Worm (Caenorhabditis elegans): ENCODE data around the gene ZC53.1.
A peak's percentile ranks its signal among the peaks of the same experiment; 100 is the strongest.

The ZC53.1 gene

ce11 chrX:1888445-1889035 lies 24.6 kb downstream of the ZC53.1 start (continued):
- TF ChIP-seq ztf-11 (tag; optimal IDR thresholded peaks at IDR 0.05), result no peak
- peak; percentile 85 for TF ChIP-seq tbx-2 (tag; optimal IDR thresholded peaks at IDR 0.05)
- TF ChIP-seq fkh-2 (tag; optimal IDR thresholded peaks at IDR 0.05), result no peak
- TF ChIP-seq mdl-1 (tag; optimal IDR thresholded peaks at IDR 0.05), result no peak
- TF ChIP-seq lin-39 (tag; optimal IDR thresholded peaks at IDR 0.05), result peak; percentile 16
- no peak for TF ChIP-seq nhr-12 (tag; optimal IDR thresholded peaks at IDR 0.05)
- TF ChIP-seq snpc-4 (tag; optimal IDR thresholded peaks at IDR 0.05), result peak; percentile 64
- TF ChIP-seq mml-1 (tag; optimal IDR thresholded peaks at IDR 0.05), result no peak
- peak; percentile 67 for TF ChIP-seq jun-1 (tag; optimal IDR thresholded peaks at IDR 0.05)
- peak; percentile 38 for TF ChIP-seq nfya-1 (tag; optimal IDR thresholded peaks at IDR 0.05; ENCODE audit: insufficient read depth)
- peak; percentile 27 for TF ChIP-seq pha-4 (tag; optimal IDR thresholded peaks at IDR 0.05)
- TF ChIP-seq nhr-28 (tag; optimal IDR thresholded peaks at IDR 0.05), result no peak
- TF ChIP-seq nhr-77 (tag; optimal IDR thresholded peaks at IDR 0.05), result no peak
- TF ChIP-seq nhr-25 (tag; optimal IDR thresholded peaks at IDR 0.05), result no peak

ce11 chrX:1880665-1881064 lies 32.5 kb downstream of the ZC53.1 start:
- TF ChIP-seq elt-2 (tag; optimal IDR thresholded peaks at IDR 0.05), result peak; percentile 20
- TF ChIP-seq nhr-77 (tag; optimal IDR thresholded peaks at IDR 0.05), result peak; percentile 32
- peak; percentile 72 for TF ChIP-seq pha-4 (tag; optimal IDR thresholded peaks at IDR 0.05)
- TF ChIP-seq nhr-11 (tag; optimal IDR thresholded peaks at IDR 0.05), result no peak
- no peak for TF ChIP-seq fos-1 (tag; optimal IDR thresholded peaks at IDR 0.05)
- TF ChIP-seq eor-1 (tag; optimal IDR thresholded peaks at IDR 0.05), result peak in 1 of 2 experiments; percentile 35
- peak; percentile 97 for TF ChIP-seq hmg-11 (tag; optimal IDR thresholded peaks at IDR 0.05)
- no peak for TF ChIP-seq ceh-9 (tag; optimal IDR thresholded peaks at IDR 0.05)
- no peak for TF ChIP-seq nhr-28 (tag; optimal IDR thresholded peaks at IDR 0.05)
- TF ChIP-seq tbx-2 (tag; optimal IDR thresholded peaks at IDR 0.05), result peak; percentile 65
- TF ChIP-seq nfya-1 (tag; optimal IDR thresholded peaks at IDR 0.05; ENCODE audit: insufficient read depth), result peak; percentile 47
- TF ChIP-seq nhr-23 (tag; optimal IDR thresholded peaks at IDR 0.05), result no peak
- TF ChIP-seq zag-1 (tag; optimal IDR thresholded peaks at IDR 0.05), result no peak
- TF ChIP-seq jun-1 (tag; optimal IDR thresholded peaks at IDR 0.05), result peak; percentile 14
- no peak for TF ChIP-seq nhr-25 (tag; optimal IDR thresholded peaks at IDR 0.05)
- peak; percentile 40 for TF ChIP-seq snpc-4 (tag; optimal IDR thresholded peaks at IDR 0.05)
- no peak for TF ChIP-seq lin-15B (tag; optimal IDR thresholded peaks at IDR 0.05)
- peak; percentile 24 for TF ChIP-seq ceh-82 (tag; optimal IDR thresholded peaks at IDR 0.05)
- TF ChIP-seq mml-1 (tag; optimal IDR thresholded peaks at IDR 0.05), result no peak
- TF ChIP-seq pqm-1 (tag; optimal IDR thresholded peaks at IDR 0.05), result peak; percentile 15
- no peak for TF ChIP-seq nhr-237 (tag; optimal IDR thresholded peaks at IDR 0.05)
- TF ChIP-seq ceh-28 (tag; optimal IDR thresholded peaks at IDR 0.05), result peak; percentile 48
- TF ChIP-seq R02D3.7 (tag; optimal IDR thresholded peaks at IDR 0.05), result no peak
- peak; percentile 29 for TF ChIP-seq skn-1 (tag; optimal IDR thresholded peaks at IDR 0.05)
- TF ChIP-seq lin-39 (tag; optimal IDR thresholded peaks at IDR 0.05), result no peak
- no peak for TF ChIP-seq ztf-11 (tag; optimal IDR thresholded peaks at IDR 0.05)
- TF ChIP-seq ama-1 (optimal IDR thresholded peaks at IDR 0.05), result no peak
- TF ChIP-seq lsy-12 (tag; optimal IDR thresholded peaks at IDR 0.05), result peak; percentile 72
- no peak for TF ChIP-seq egl-5 (tag; optimal IDR thresholded peaks at IDR 0.05)
- TF ChIP-seq sea-2 (GFP tag; optimal IDR thresholded peaks at IDR 0.05), result no peak
- no peak for TF ChIP-seq elt-3 (tag; optimal IDR thresholded peaks at IDR 0.05)

ce11 chrX:1870991-1871390 lies 42.2 kb downstream of the ZC53.1 start:
- TF ChIP-seq ceh-28 (tag; optimal IDR thresholded peaks at IDR 0.05), result peak; percentile 14
- no peak for TF ChIP-seq ama-1 (optimal IDR thresholded peaks at IDR 0.05)
- TF ChIP-seq pha-4 (tag; optimal IDR thresholded peaks at IDR 0.05), result peak; percentile 86
- TF ChIP-seq lin-39 (tag; optimal IDR thresholded peaks at IDR 0.05), result no peak
- TF ChIP-seq nfya-1 (tag; optimal IDR thresholded peaks at IDR 0.05; ENCODE audit: insufficient read depth), result peak; percentile 99

ce11 chrX:1864946-1865345 lies 48.2 kb downstream of the ZC53.1 start, which contains the start of gene tbx-41:
Gene tbx-41, plus strand, starts transcription at chrX:1865246.
- no peak for TF ChIP-seq fkh-2 (tag; optimal IDR thresholded peaks at IDR 0.05)
- no peak for TF ChIP-seq egl-27 (tag; optimal IDR thresholded peaks at IDR 0.05)
- no peak for TF ChIP-seq nfya-1 (tag; optimal IDR thresholded peaks at IDR 0.05; ENCODE audit: insufficient read depth)
- TF ChIP-seq lsy-12 (tag; optimal IDR thresholded peaks at IDR 0.05), result no peak
- TF ChIP-seq ZK546.5 (tag; optimal IDR thresholded peaks at IDR 0.05), result no peak
- no peak for TF ChIP-seq fos-1 (tag; optimal IDR thresholded peaks at IDR 0.05)
- no peak for TF ChIP-seq eor-1 (tag; optimal IDR thresholded peaks at IDR 0.05)
